Worm (Caenorhabditis elegans) whole organism, L4 larva: ENCODE data around the gene pacs-1.

Experiments used
- F10B5.3 ChIP-seq: sonication (generic microtip); optimal IDR thresholded peaks from 2 replicates; lab custom pipeline; 2016; ENCODE audit warnings: mild to moderate bottlenecking, missing genetic modification characterization, missing compliant biosample characterization
- F26F4.8 ChIP-seq: fragments of 200-800 bp; sonication (Bioruptor generic); conservative IDR thresholded peaks from 2 replicates; pipeline ENCODE4 v1.3.6; 2022; ENCODE audit warnings: missing genetic modification characterization, missing compliant biosample characterization
- F37D6.2 ChIP-seq: sonication (generic microtip); optimal IDR thresholded peaks from 2 replicates; lab custom pipeline; 2016; ENCODE audit warnings: mild to moderate bottlenecking, missing genetic modification characterization, missing compliant biosample characterization
- T26A8.4 ChIP-seq: fragments of 200-800 bp; sonication (Bioruptor generic); IDR thresholded peaks from 2 replicates; pipeline ENCODE4 v1.3.6; 2022; ENCODE audit warnings: missing genetic modification characterization, missing compliant biosample characterization
- Y48G9A.11 ChIP-seq: fragments of 200-800 bp; sonication (Bioruptor generic); IDR thresholded peaks from 2 replicates; pipeline ENCODE4 v1.3.6; 2022; ENCODE audit warnings: missing genetic modification reagents, missing genetic modification characterization, missing compliant biosample characterization
- ZK337.2 ChIP-seq: fragments of 200-800 bp; sonication (Bioruptor generic); IDR thresholded peaks from 2 replicates; pipeline ENCODE4 v1.3.6; 2022; ENCODE audit warnings: missing genetic modification reagents, missing genetic modification characterization, missing compliant biosample characterization
- ZK546.5 ChIP-seq, 2 experiments: sonication (generic microtip); optimal IDR thresholded peaks; 2 replicates each; lab custom pipeline; 2017; ENCODE audit warnings: missing biosample characterization in 2 of 2, missing genetic modification characterization in 2 of 2
- aha-1 ChIP-seq: fragments of 150-350 bp; peaks from one replicate; lab custom pipeline; 2014; ENCODE audit warnings: missing biosample characterization, missing genetic modification characterization
- aly-2 ChIP-seq: sonication (generic microtip); optimal IDR thresholded peaks from 2 replicates; lab custom pipeline; 2018; ENCODE audit warnings: missing biosample characterization, missing genetic modification characterization
- ama-1 ChIP-seq: fragments of 150-350 bp; optimal IDR thresholded peaks from 2 replicates; lab custom pipeline; 2014; ENCODE audit warnings: inconsistent platforms, mixed read lengths
- arid-1 ChIP-seq: fragments of 200-800 bp; sonication (Bioruptor generic); conservative IDR thresholded peaks from 2 replicates; pipeline ENCODE4 v1.3.6; 2022; ENCODE audit warnings: missing genetic modification reagents, missing genetic modification characterization, missing compliant biosample characterization
- ceh-20 ChIP-seq: fragments of 200-800 bp; sonication (Bioruptor generic); IDR thresholded peaks from 2 replicates; pipeline ENCODE4 v1.3.6; 2022; ENCODE audit warnings: missing genetic modification reagents, missing genetic modification characterization, missing compliant biosample characterization
- cey-2 ChIP-seq: sonication (generic microtip); optimal IDR thresholded peaks from 3 replicates; lab custom pipeline; 2017; ENCODE audit warnings: missing genetic modification characterization, mild to moderate bottlenecking, missing compliant biosample characterization, antibody characterized with exemption, borderline replicate concordance; ENCODE audit not compliant: insufficient read depth
- daf-16 ChIP-seq, 3 experiments: sonication (generic microtip); optimal IDR thresholded peaks; 2 replicates each; lab custom pipeline; 2016 to 2017; ENCODE audit warnings: missing genetic modification characterization in 3 of 3, missing genetic modification reagents in 3 of 3, mild to moderate bottlenecking in 2 of 3, missing compliant biosample characterization in 2 of 3, missing biosample characterization in 1 of 3, moderate library complexity in 1 of 3
- dmd-6 ChIP-seq: fragments of 200-800 bp; sonication (Bioruptor generic); IDR thresholded peaks from 2 replicates; pipeline ENCODE4 v1.3.6; 2022; ENCODE audit warnings: missing genetic modification reagents, missing genetic modification characterization, missing compliant biosample characterization
- dpl-1 ChIP-seq: fragments of 150-350 bp; optimal IDR thresholded peaks from 2 replicates; lab custom pipeline; 2014; ENCODE audit warnings: missing biosample characterization, missing genetic modification reagents, missing genetic modification characterization
- duxl-1 ChIP-seq: sonication (generic microtip); optimal IDR thresholded peaks from 2 replicates; lab custom pipeline; 2016; ENCODE audit warnings: mild to moderate bottlenecking, missing genetic modification characterization, moderate library complexity, missing compliant biosample characterization; ENCODE audit not compliant: poor library complexity
- dve-1 ChIP-seq: sonication (generic microtip); optimal IDR thresholded peaks from 2 replicates; lab custom pipeline; 2017; ENCODE audit warnings: antibody characterized with exemption, mild to moderate bottlenecking, missing genetic modification characterization, missing compliant biosample characterization; ENCODE audit not compliant: insufficient read depth
- fkh-10 ChIP-seq: fragments of 150-350 bp; optimal IDR thresholded peaks from 2 replicates; lab custom pipeline; 2014; ENCODE audit warnings: missing biosample characterization, missing genetic modification reagents, missing genetic modification characterization
- fos-1 ChIP-seq: fragments of 150-350 bp; optimal IDR thresholded peaks from 2 replicates; lab custom pipeline; 2014; ENCODE audit warnings: missing biosample characterization, missing genetic modification characterization
- hif-1 ChIP-seq, 2 experiments: sonication (generic microtip); optimal IDR thresholded peaks; 2 replicates each; lab custom pipeline; 2016 to 2017; ENCODE audit warnings: missing compliant biosample characterization in 2 of 2, missing genetic modification characterization in 2 of 2, missing genetic modification reagents in 2 of 2, missing genotype in 2 of 2, mild to moderate bottlenecking in 1 of 2
- hlh-11 ChIP-seq: fragments of 200-800 bp; sonication (Bioruptor generic); optimal IDR thresholded peaks from 2 replicates; lab custom pipeline; 2018; ENCODE audit warnings: mild to moderate bottlenecking, missing genetic modification characterization, missing compliant biosample characterization
- hmg-1.1 ChIP-seq: fragments of 200-800 bp; sonication (Bioruptor generic); IDR thresholded peaks from 2 replicates; pipeline ENCODE4 v1.3.6; 2022; ENCODE audit warnings: missing genetic modification reagents, missing genetic modification characterization, missing compliant biosample characterization
- lin-13 ChIP-seq: fragments of 150-350 bp; optimal IDR thresholded peaks from 2 replicates; lab custom pipeline; 2014; ENCODE audit warnings: missing biosample characterization, missing genetic modification reagents, missing genetic modification characterization
- lin-39 ChIP-seq: fragments of 150-350 bp; optimal IDR thresholded peaks from 2 replicates; lab custom pipeline; 2014; ENCODE audit warnings: missing biosample characterization, missing genetic modification reagents, missing genetic modification characterization
- lsy-2 ChIP-seq, 2 experiments: fragments of 150-350 bp in 1 of 2; sonication (generic microtip) in 1 of 2; optimal IDR thresholded peaks; 2 replicates each; lab custom pipeline; 2014 to 2017; ENCODE audit warnings: missing biosample characterization in 2 of 2, missing genetic modification characterization in 2 of 2
- mdl-1 ChIP-seq, 2 experiments: fragments of 150-350 bp in 1 of 2; sonication (generic microtip) in 1 of 2; optimal IDR thresholded peaks; 2 replicates each; lab custom pipeline; 2014 to 2017; ENCODE audit warnings: missing biosample characterization in 2 of 2, missing genetic modification characterization in 2 of 2
- mep-1 ChIP-seq: fragments of 150-350 bp; sonication (generic microtip); optimal IDR thresholded peaks from 3 replicates; lab custom pipeline; 2014; ENCODE audit warnings: missing biosample characterization, missing genetic modification characterization
- mes-2 ChIP-seq: sonication (generic microtip); optimal IDR thresholded peaks from 2 replicates; lab custom pipeline; 2016; ENCODE audit warnings: missing genotype, mild to moderate bottlenecking, missing genetic modification characterization, missing compliant biosample characterization; ENCODE audit not compliant: poor library complexity, severe bottlenecking
- nhr-102 ChIP-seq: sonication (generic microtip); optimal IDR thresholded peaks from 2 replicates; lab custom pipeline; 2016; ENCODE audit warnings: mild to moderate bottlenecking, missing genetic modification characterization, moderate library complexity, missing compliant biosample characterization
- nhr-11 ChIP-seq: fragments of 150-350 bp; optimal IDR thresholded peaks from 2 replicates; lab custom pipeline; 2014; ENCODE audit warnings: missing biosample characterization, missing genetic modification characterization
- nhr-111 ChIP-seq: fragments of 200-800 bp; sonication (Bioruptor generic); optimal IDR thresholded peaks from 2 replicates; lab custom pipeline; 2018; ENCODE audit warnings: mild to moderate bottlenecking, missing genetic modification characterization, missing compliant biosample characterization
- nhr-25 ChIP-seq: sonication (generic microtip); optimal IDR thresholded peaks from 2 replicates; lab custom pipeline; 2017; ENCODE audit warnings: missing genetic modification characterization, mild to moderate bottlenecking, missing compliant biosample characterization, antibody characterized with exemption, moderate library complexity, borderline replicate concordance; ENCODE audit not compliant: insufficient read depth
- nhr-28 ChIP-seq: fragments of 150-350 bp; optimal IDR thresholded peaks from 2 replicates; lab custom pipeline; 2014; ENCODE audit warnings: missing biosample characterization, missing genetic modification characterization
- nhr-48 ChIP-seq: sonication (generic microtip); optimal IDR thresholded peaks from 2 replicates; lab custom pipeline; 2016; ENCODE audit warnings: mild to moderate bottlenecking, missing genetic modification characterization, missing compliant biosample characterization
- nhr-6 ChIP-seq: fragments of 150-350 bp; optimal IDR thresholded peaks from 2 replicates; lab custom pipeline; 2014; ENCODE audit warnings: missing biosample characterization, missing genetic modification characterization
- nhr-76 ChIP-seq: fragments of 150-350 bp; optimal IDR thresholded peaks from 2 replicates; lab custom pipeline; 2014; ENCODE audit warnings: missing biosample characterization, missing genetic modification characterization
- nhr-77 ChIP-seq: fragments of 150-350 bp; optimal IDR thresholded peaks from 2 replicates; lab custom pipeline; 2014; ENCODE audit warnings: missing biosample characterization, missing genetic modification characterization
- pha-4 ChIP-seq, 2 experiments: fragments of 150-350 bp in 1 of 2; fragments of 200-800 bp in 1 of 2; sonication (Bioruptor generic) in 1 of 2; IDR thresholded peaks in 1 of 2; optimal IDR thresholded peaks in 1 of 2; 2 replicates each; pipeline versions ENCODE4 v1.3.6 to Lab custom; 2014 to 2022; ENCODE audit warnings: missing genetic modification characterization in 2 of 2, missing genetic modification reagents in 2 of 2, missing biosample characterization in 1 of 2, missing compliant biosample characterization in 1 of 2
- pqm-1 ChIP-seq: sonication (generic microtip); optimal IDR thresholded peaks from 2 replicates; lab custom pipeline; 2017; ENCODE audit warnings: missing biosample characterization, missing genetic modification characterization
- snpc-4 ChIP-seq: fragments of 150-350 bp; optimal IDR thresholded peaks from 2 replicates; lab custom pipeline; 2014; ENCODE audit warnings: missing biosample characterization, missing genetic modification characterization
- spr-1 ChIP-seq: sonication (generic microtip); optimal IDR thresholded peaks from 2 replicates; lab custom pipeline; 2016; ENCODE audit warnings: mild to moderate bottlenecking, missing genetic modification characterization, missing compliant biosample characterization
- unc-62 ChIP-seq, 3 experiments: fragments of 150-350 bp in 1 of 3; sonication (generic microtip); optimal IDR thresholded peaks in 2 of 3; peaks in 1 of 3; 1 replicate in 1 of 3; 2 replicates in 2 of 3; lab custom pipeline; 2014 to 2017; ENCODE audit warnings: missing biosample characterization in 3 of 3, missing genetic modification characterization in 3 of 3, missing genetic modification reagents in 3 of 3, missing genotype in 1 of 3
- vab-7 ChIP-seq: fragments of 200-800 bp; sonication (Bioruptor generic); IDR thresholded peaks from 2 replicates; pipeline ENCODE4 v1.3.6; 2022; ENCODE audit warnings: missing genetic modification reagents, missing genetic modification characterization, missing compliant biosample characterization
- zfp-2 ChIP-seq: sonication (generic microtip); optimal IDR thresholded peaks from 2 replicates; lab custom pipeline; 2016; ENCODE audit warnings: mild to moderate bottlenecking, missing genetic modification characterization, missing compliant biosample characterization
- zip-2 ChIP-seq: fragments of 150-350 bp; optimal IDR thresholded peaks from 2 replicates; lab custom pipeline; 2014; ENCODE audit warnings: missing biosample characterization, missing genetic modification characterization
- ztf-11 ChIP-seq: fragments of 150-350 bp; optimal IDR thresholded peaks from 2 replicates; lab custom pipeline; 2014; ENCODE audit warnings: missing biosample characterization, missing genetic modification characterization
- ztf-7 ChIP-seq: fragments of 150-350 bp; optimal IDR thresholded peaks from 2 replicates; lab custom pipeline; 2014; ENCODE audit warnings: missing biosample characterization, missing genetic modification characterization

The pacs-1 gene

ce11 chrV:9175218-9175837 is 41.7 kb downstream of the pacs-1 start, which contains the start of gene spas-1:
spas-1 (plus strand) TSS chrV:9175789.
- no peak for TF ChIP-seq aly-2 (tag; lab: Kevin White, UChicago)
- TF ChIP-seq F26F4.8 = no peak
- TF ChIP-seq nhr-77 = peak; percentile 92
- TF ChIP-seq mep-1 (tag; lab: Kevin White, UChicago) = peak; percentile 94
- peak; percentile 37 for TF ChIP-seq zfp-2
- TF ChIP-seq daf-16 (GFP tag; optimal IDR thresholded peaks at IDR 0.05; lab: Kevin White, UChicago) = peak in 1 of 2 experiments; percentile 20
- peak; percentile 27 for TF ChIP-seq daf-16 (tag; optimal IDR thresholded peaks at IDR 0.05; lab: Kevin White, UChicago)
- TF ChIP-seq nhr-102 (tag; lab: Kevin White, UChicago) = peak; percentile 92
- TF ChIP-seq pqm-1 (tag; lab: Kevin White, UChicago) = peak; percentile 34
- TF ChIP-seq hlh-11 (tag; lab: Kevin White, UChicago) = peak; percentile 80
- peak; percentile 54 for TF ChIP-seq zip-2 (tag; lab: Kevin White, UChicago)
- TF ChIP-seq dmd-6 (GFP tag; lab: Robert Waterston, UW) = peak; percentile 57
- peak; percentile 74 for TF ChIP-seq nhr-28 (tag; lab: Kevin White, UChicago)
- peak; percentile 11 for TF ChIP-seq nhr-76 (tag; lab: Kevin White, UChicago)
- no peak for TF ChIP-seq cey-2
- TF ChIP-seq F37D6.2 = peak; percentile 50
- peak in 1 of 2 experiments; percentile 96 for TF ChIP-seq unc-62 (GFP tag; optimal IDR thresholded peaks at IDR 0.05 in 1 of 2; lab: Kevin White, UChicago)
- no peak for TF ChIP-seq unc-62 (tag; optimal IDR thresholded peaks at IDR 0.05; lab: Kevin White, UChicago)
- TF ChIP-seq fkh-10 (GFP tag; lab: Kevin White, UChicago) = peak; percentile 80
- TF ChIP-seq hif-1 (tag; optimal IDR thresholded peaks at IDR 0.05; lab: Kevin White, UChicago) = peak in 1 of 2 experiments; percentile 51
- no peak for TF ChIP-seq vab-7
- TF ChIP-seq mdl-1 (tag; optimal IDR thresholded peaks at IDR 0.05; lab: Kevin White, UChicago) = peak in 1 of 2 experiments; percentile 35
- TF ChIP-seq ceh-20 (GFP tag; lab: Robert Waterston, UW) = no peak
- TF ChIP-seq fos-1 = peak; percentile 26
- TF ChIP-seq arid-1 (GFP tag; lab: Robert Waterston, UW) = no peak
- no peak for TF ChIP-seq F10B5.3 (tag; lab: Kevin White, UChicago)
- TF ChIP-seq hmg-1.1 (GFP tag; lab: Robert Waterston, UW) = peak; percentile 65
- TF ChIP-seq ZK546.5 (tag; optimal IDR thresholded peaks at IDR 0.05; lab: Kevin White, UChicago) = no peak
- peak; percentile 69 to 93 for TF ChIP-seq lsy-2 (tag; optimal IDR thresholded peaks at IDR 0.05; lab: Kevin White, UChicago)
- no peak for TF ChIP-seq nhr-111 (GFP tag; lab: Kevin White, UChicago)
- no peak for TF ChIP-seq pha-4 (GFP tag; IDR thresholded peaks at IDR 0.05; lab: Robert Waterston, UW)
- TF ChIP-seq pha-4 (tag; optimal IDR thresholded peaks at IDR 0.05; lab: Kevin White, UChicago) = peak; percentile 54
- TF ChIP-seq ZK337.2 (GFP tag; lab: Robert Waterston, UW) = no peak
- peak; percentile 94 for TF ChIP-seq dve-1
- peak; percentile 52 for TF ChIP-seq nhr-25 (tag; lab: Kevin White, UChicago)
- peak; percentile 47 for TF ChIP-seq ztf-7
- peak; percentile 85 for TF ChIP-seq aha-1 (tag; lab: Kevin White, UChicago)
- TF ChIP-seq dpl-1 (GFP tag; lab: Kevin White, UChicago) = peak; percentile 97
- TF ChIP-seq T26A8.4 (GFP tag; lab: Robert Waterston, UW) = peak; percentile 88
- TF ChIP-seq lin-39 (tag; lab: Kevin White, UChicago) = no peak
- peak; percentile 74 for TF ChIP-seq nhr-48 (tag; lab: Kevin White, UChicago)
- no peak for TF ChIP-seq Y48G9A.11 (GFP tag; lab: Robert Waterston, UW)
- peak; percentile 76 for TF ChIP-seq lin-13 (GFP tag; lab: Kevin White, UChicago)
- peak; percentile 51 for TF ChIP-seq spr-1 (tag; lab: Kevin White, UChicago)
- no peak for TF ChIP-seq ama-1 (lab: Kevin White, UChicago)
- TF ChIP-seq nhr-11 (tag; lab: Kevin White, UChicago) = peak; percentile 74
- TF ChIP-seq duxl-1 (tag; lab: Kevin White, UChicago) = peak; percentile 68
- no peak for TF ChIP-seq snpc-4 (tag; lab: Kevin White, UChicago)
- peak; percentile 83 for TF ChIP-seq nhr-6
- no peak for TF ChIP-seq ztf-11
- peak; percentile 89 for TF ChIP-seq mes-2 (tag; lab: Kevin White, UChicago)
